Worm (Caenorhabditis elegans) whole organism, young adult: ENCODE data around the gene rad-54.L2.

ENCODE experiments used
- B0035.1 ChIP-seq: sonication (generic microtip); optimal IDR thresholded peaks from 2 replicates; lab custom pipeline; 2016; ENCODE audit warnings: missing genetic modification characterization, mild to moderate bottlenecking, missing compliant biosample characterization, missing genotype, missing genetic modification reagents
- B0261.1 ChIP-seq: sonication (generic microtip); optimal IDR thresholded peaks from 2 replicates; lab custom pipeline; 2016; ENCODE audit warnings: mild to moderate bottlenecking, missing genetic modification characterization, moderate library complexity, missing compliant biosample characterization
- B0336.3 ChIP-seq: fragments of 200-800 bp; sonication (Bioruptor generic); IDR thresholded peaks from 2 replicates; pipeline ENCODE4 v1.3.6; 2022; ENCODE audit warnings: missing genetic modification characterization, missing compliant biosample characterization
- F10E7.11 ChIP-seq: sonication (generic microtip); optimal IDR thresholded peaks from 2 replicates; lab custom pipeline; 2017; ENCODE audit warnings: mild to moderate bottlenecking, missing genetic modification characterization, moderate library complexity, missing compliant biosample characterization
- F37B4.10 ChIP-seq: fragments of 200-800 bp; sonication (Bioruptor generic); IDR thresholded peaks from 2 replicates; pipeline ENCODE4 v1.3.6; 2022; ENCODE audit warnings: missing genetic modification characterization, missing compliant biosample characterization
- F39B2.1 ChIP-seq: fragments of 200-800 bp; sonication (Bioruptor generic); IDR thresholded peaks from 2 replicates; pipeline ENCODE4 v1.3.6; 2022; ENCODE audit warnings: missing genetic modification reagents, missing genetic modification characterization, missing compliant biosample characterization
- F57A8.1 ChIP-seq: fragments of 200-800 bp; sonication (Bioruptor generic); optimal IDR thresholded peaks from 2 replicates; lab custom pipeline; 2018; ENCODE audit warnings: mild to moderate bottlenecking, missing genetic modification characterization, moderate library complexity, missing compliant biosample characterization
- T26A5.8 ChIP-seq: sonication (generic microtip); optimal IDR thresholded peaks from 2 replicates; lab custom pipeline; 2016; ENCODE audit warnings: missing genetic modification characterization, missing compliant biosample characterization
- aptf-2 ChIP-seq: fragments of 200-800 bp; sonication (Bioruptor generic); conservative IDR thresholded peaks from 2 replicates; pipeline ENCODE4 v1.3.6; 2022; ENCODE audit warnings: missing genetic modification reagents, missing genetic modification characterization, missing compliant biosample characterization
- aptf-3 ChIP-seq: fragments of 200-800 bp; sonication (Bioruptor generic); IDR thresholded peaks from 2 replicates; pipeline ENCODE4 v1.3.6; 2022; ENCODE audit warnings: missing genetic modification characterization, missing compliant biosample characterization
- attf-3 ChIP-seq: fragments of 200-800 bp; sonication (Bioruptor generic); conservative IDR thresholded peaks from 2 replicates; pipeline ENCODE4 v1.3.6; 2022; ENCODE audit warnings: missing genetic modification reagents, missing genetic modification characterization, missing compliant biosample characterization
- bed-1 ChIP-seq: fragments of 200-800 bp; sonication (Bioruptor generic); IDR thresholded peaks from 2 replicates; pipeline ENCODE4 v1.3.6; 2022; ENCODE audit warnings: missing genetic modification reagents, missing genetic modification characterization, missing compliant biosample characterization
- ccch-3 ChIP-seq: fragments of 200-800 bp; sonication (Bioruptor generic); optimal IDR thresholded peaks from 2 replicates; lab custom pipeline; 2018; ENCODE audit warnings: mild to moderate bottlenecking, missing genetic modification characterization, missing compliant biosample characterization
- cebp-1 ChIP-seq, 2 experiments: fragments of 200-800 bp in 1 of 2; sonication (Bioruptor generic) in 1 of 2; sonication (generic microtip) in 1 of 2; IDR thresholded peaks in 1 of 2; optimal IDR thresholded peaks in 1 of 2; 2 replicates each; pipeline versions ENCODE4 v1.3.6 to Lab custom; 2017 to 2022; ENCODE audit warnings: missing compliant biosample characterization in 2 of 2, missing genetic modification characterization in 2 of 2, mild to moderate bottlenecking in 1 of 2, missing genetic modification reagents in 1 of 2, moderate library complexity in 1 of 2
- cebp-2 ChIP-seq: fragments of 200-800 bp; sonication (Bioruptor generic); IDR thresholded peaks from 2 replicates; pipeline ENCODE4 v1.3.6; 2022; ENCODE audit warnings: missing genetic modification characterization, missing compliant biosample characterization
- ceh-100 ChIP-seq: fragments of 200-800 bp; sonication (Bioruptor generic); IDR thresholded peaks from 2 replicates; pipeline ENCODE4 v1.3.6; 2022; ENCODE audit warnings: missing genetic modification reagents, missing genetic modification characterization, missing compliant biosample characterization
- ceh-27 ChIP-seq: fragments of 200-800 bp; sonication (Bioruptor generic); optimal IDR thresholded peaks from 2 replicates; lab custom pipeline; 2018; ENCODE audit warnings: mild to moderate bottlenecking, missing genetic modification characterization, moderate library complexity, missing compliant biosample characterization
- ceh-40 ChIP-seq: fragments of 200-800 bp; sonication (Bioruptor generic); IDR thresholded peaks from 2 replicates; pipeline ENCODE4 v1.3.6; 2022; ENCODE audit warnings: missing genetic modification characterization, missing compliant biosample characterization
- ceh-91 ChIP-seq: fragments of 200-800 bp; sonication (Bioruptor generic); IDR thresholded peaks from 2 replicates; pipeline ENCODE4 v1.3.6; 2022; ENCODE audit warnings: missing genetic modification reagents, missing genetic modification characterization, missing compliant biosample characterization
- dpff-1 ChIP-seq: sonication (generic microtip); optimal IDR thresholded peaks from 2 replicates; lab custom pipeline; 2017; ENCODE audit warnings: mild to moderate bottlenecking, missing genetic modification characterization, missing compliant biosample characterization
- egl-44 ChIP-seq: fragments of 200-800 bp; sonication (Bioruptor generic); IDR thresholded peaks from 2 replicates; pipeline ENCODE4 v1.3.6; 2022; ENCODE audit warnings: missing genetic modification reagents, missing genetic modification characterization, missing compliant biosample characterization
- hrde-1 ChIP-seq: sonication (generic microtip); optimal IDR thresholded peaks from 2 replicates; lab custom pipeline; 2016; ENCODE audit warnings: missing genetic modification characterization, mild to moderate bottlenecking, missing compliant biosample characterization, moderate library complexity, missing genotype, missing genetic modification reagents, borderline replicate concordance
- let-607 ChIP-seq, 2 experiments: fragments of 200-800 bp in 1 of 2; sonication (Bioruptor generic) in 1 of 2; sonication (generic microtip) in 1 of 2; optimal IDR thresholded peaks; 2 replicates each; lab custom pipeline; 2016 to 2018; ENCODE audit warnings: mild to moderate bottlenecking in 2 of 2, missing compliant biosample characterization in 2 of 2, missing genetic modification characterization in 2 of 2, moderate library complexity in 2 of 2, missing genotype in 1 of 2
- lin-26 ChIP-seq: fragments of 200-800 bp; sonication (Bioruptor generic); IDR thresholded peaks from 2 replicates; pipeline ENCODE4 v1.3.6; 2022; ENCODE audit warnings: missing genetic modification reagents, missing genetic modification characterization, missing compliant biosample characterization
- lin-54 ChIP-seq: fragments of 200-800 bp; sonication (Bioruptor generic); optimal IDR thresholded peaks from 2 replicates; lab custom pipeline; 2018; ENCODE audit warnings: mild to moderate bottlenecking, missing genetic modification characterization, missing compliant biosample characterization
- madf-10 ChIP-seq: sonication (generic microtip); optimal IDR thresholded peaks from 2 replicates; lab custom pipeline; 2016; ENCODE audit warnings: mild to moderate bottlenecking, missing genetic modification characterization, missing compliant biosample characterization
- mel-28 ChIP-seq: sonication (generic microtip); optimal IDR thresholded peaks from 2 replicates; lab custom pipeline; 2016; ENCODE audit warnings: borderline replicate concordance, mild to moderate bottlenecking, missing genetic modification characterization, missing compliant biosample characterization
- nfya-1 ChIP-seq: sonication (generic microtip); optimal IDR thresholded peaks from 2 replicates; lab custom pipeline; 2017; ENCODE audit warnings: antibody characterized with exemption, missing compliant biosample characterization, missing genetic modification characterization, borderline replicate concordance; ENCODE audit not compliant: insufficient read depth
- nhr-179 ChIP-seq: sonication (generic microtip); optimal IDR thresholded peaks from 2 replicates; lab custom pipeline; 2016; ENCODE audit warnings: mild to moderate bottlenecking, missing genetic modification characterization, missing compliant biosample characterization
- nhr-80 ChIP-seq: sonication (generic microtip); optimal IDR thresholded peaks from 2 replicates; lab custom pipeline; 2016; ENCODE audit warnings: missing genetic modification characterization, missing compliant biosample characterization
- pbrm-1 ChIP-seq: fragments of 200-800 bp; sonication (Bioruptor generic); IDR thresholded peaks from 2 replicates; pipeline ENCODE4 v1.3.6; 2022; ENCODE audit warnings: missing genetic modification reagents, missing genetic modification characterization, missing compliant biosample characterization
- rec-8 ChIP-seq, 2 experiments: sonication (generic microtip); optimal IDR thresholded peaks; 2 replicates each; lab custom pipeline; 2016; ENCODE audit warnings: mild to moderate bottlenecking in 2 of 2, missing genetic modification characterization in 2 of 2, missing genetic modification reagents in 2 of 2, missing genotype in 2 of 2, missing biosample characterization in 1 of 2, missing compliant biosample characterization in 1 of 2, moderate library complexity in 1 of 2
- sea-2 ChIP-seq: fragments of 200-800 bp; sonication (Bioruptor generic); IDR thresholded peaks from 2 replicates; pipeline ENCODE4 v1.3.6; 2022; ENCODE audit warnings: missing genetic modification characterization, missing compliant biosample characterization
- zfh-2 ChIP-seq: fragments of 200-800 bp; sonication (Bioruptor generic); conservative IDR thresholded peaks from 2 replicates; pipeline ENCODE4 v1.3.6; 2022; ENCODE audit warnings: missing genetic modification reagents, missing genetic modification characterization, missing compliant biosample characterization
- ztf-28 ChIP-seq: fragments of 200-800 bp; sonication (Bioruptor generic); IDR thresholded peaks from 2 replicates; pipeline ENCODE4 v1.3.6; 2022; ENCODE audit warnings: missing genetic modification reagents, missing genetic modification characterization, missing compliant biosample characterization
- ztf-3 ChIP-seq: fragments of 200-800 bp; sonication (Bioruptor generic); optimal IDR thresholded peaks from 2 replicates; lab custom pipeline; 2018; ENCODE audit warnings: mild to moderate bottlenecking, missing genetic modification characterization, missing compliant biosample characterization

Gene rad-54.L2

ce11 chrIV:8873847-8874246 lies 20.0 kb upstream of the rad-54.L2 start, which contains the start of gene hdl-2:
TSS of gene hdl-2 (plus strand) at chrIV:8874147.
- TF ChIP-seq F57A8.1 (GFP tag; lab: Kevin White, UChicago): no peak
- no peak for TF ChIP-seq B0261.1 (tag; lab: Kevin White, UChicago)
- TF ChIP-seq hrde-1 (tag; lab: Kevin White, UChicago): no peak
- TF ChIP-seq F37B4.10 (GFP tag; lab: Robert Waterston, UW): no peak
- TF ChIP-seq aptf-3 (GFP tag; lab: Robert Waterston, UW): no peak
- TF ChIP-seq nhr-80: no peak
- no peak for TF ChIP-seq ccch-3 (GFP tag; lab: Kevin White, UChicago)
- TF ChIP-seq ceh-100 (GFP tag; lab: Robert Waterston, UW): no peak
- TF ChIP-seq dpff-1: no peak
- TF ChIP-seq bed-1 (GFP tag; lab: Robert Waterston, UW): no peak
- no peak for TF ChIP-seq sea-2
- TF ChIP-seq ztf-3 (GFP tag; lab: Kevin White, UChicago): no peak
- TF ChIP-seq nhr-179 (tag; lab: Kevin White, UChicago): no peak
- no peak for TF ChIP-seq T26A5.8 (tag; lab: Kevin White, UChicago)
- TF ChIP-seq mel-28 (tag; lab: Kevin White, UChicago): no peak
- no peak for TF ChIP-seq pbrm-1 (GFP tag; lab: Robert Waterston, UW)

DNA sequence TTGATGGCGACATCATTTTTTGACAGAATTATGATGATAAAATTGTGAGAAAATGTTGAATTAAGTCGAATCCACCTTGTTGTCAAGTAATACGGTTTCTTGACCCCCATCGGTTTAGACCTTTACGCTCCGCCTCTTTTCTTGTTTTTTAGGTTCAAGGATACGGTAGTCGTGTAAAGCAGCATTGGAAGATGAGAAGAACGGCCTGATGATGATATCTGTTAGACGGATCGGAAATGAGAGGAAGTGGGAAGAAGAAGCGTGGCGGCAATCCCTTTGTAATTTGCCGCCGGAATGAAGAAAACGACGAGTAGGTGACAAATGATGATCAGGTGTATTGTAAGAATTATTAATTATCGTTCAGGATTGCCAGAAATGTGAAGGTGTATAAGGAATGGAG lies 14.1 kb upstream of the rad-54.L2 start, which contains the start of gene npax-4:
Gene npax-4, minus strand, starts transcription at position 101 of the 400 bp plus-strand sequence.
- TF ChIP-seq cebp-2 (GFP tag; lab: Robert Waterston, UW) (no peak), zfh-2 (GFP tag; lab: Robert Waterston, UW) (no peak), mel-28 (tag; lab: Kevin White, UChicago) (no peak), attf-3 (GFP tag; lab: Robert Waterston, UW) (no peak), B0035.1 (tag; lab: Kevin White, UChicago) (no peak), rec-8 (tag; optimal IDR thresholded peaks at IDR 0.05; lab: Kevin White, UChicago) (no peak)

DNA sequence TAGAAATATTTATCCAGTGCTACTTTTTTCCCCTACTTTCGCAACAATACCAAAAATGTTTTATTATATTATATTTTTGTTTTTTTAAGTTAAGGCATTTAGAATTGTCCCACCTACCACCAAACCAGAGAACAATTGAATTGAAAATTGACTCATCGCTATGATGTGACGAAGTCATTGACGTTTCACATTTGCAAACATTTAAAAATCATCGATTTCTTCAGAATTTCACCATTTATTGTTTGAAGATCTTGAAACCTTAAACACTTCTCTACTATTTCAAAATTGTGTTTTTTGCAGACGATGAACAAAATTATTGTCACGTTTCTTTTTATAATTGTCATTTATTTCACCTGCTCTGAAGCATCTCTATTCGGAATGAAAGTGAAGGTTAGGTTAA lies 12.7 kb upstream of the rad-54.L2 start, which contains the start of gene C09G9.8:
Gene C09G9.8, plus strand, starts transcription at position 301 of the 400 bp plus-strand sequence.
- TF ChIP-seq ceh-91 (GFP tag; lab: Robert Waterston, UW): no peak
- no peak for TF ChIP-seq egl-44
- no peak for TF ChIP-seq lin-54
- TF ChIP-seq nhr-80: no peak
- TF ChIP-seq ceh-40 (GFP tag; lab: Robert Waterston, UW): no peak
- TF ChIP-seq sea-2: no peak
- TF ChIP-seq madf-10 (tag; lab: Kevin White, UChicago): no peak
- TF ChIP-seq nfya-1: no peak
- TF ChIP-seq ceh-27 (GFP tag; lab: Kevin White, UChicago): no peak
- no peak for TF ChIP-seq F39B2.1 (GFP tag; lab: Robert Waterston, UW)
- TF ChIP-seq aptf-2: no peak
- TF ChIP-seq F10E7.11: no peak
- no peak for TF ChIP-seq B0336.3 (GFP tag; lab: Robert Waterston, UW)
- TF ChIP-seq F57A8.1 (GFP tag; lab: Kevin White, UChicago): no peak
- no peak for TF ChIP-seq let-607 (tag; optimal IDR thresholded peaks at IDR 0.05; lab: Kevin White, UChicago)
- no peak for TF ChIP-seq cebp-1 (GFP tag; IDR thresholded peaks at IDR 0.05; lab: Robert Waterston, UW)
- TF ChIP-seq cebp-1 (tag; optimal IDR thresholded peaks at IDR 0.05; lab: Kevin White, UChicago): no peak
- TF ChIP-seq lin-26 (GFP tag; lab: Robert Waterston, UW): no peak
- no peak for TF ChIP-seq ztf-28 (GFP tag; lab: Robert Waterston, UW)
